Worm (Caenorhabditis elegans): ENCODE results near the gene srg-6.

DNA sequence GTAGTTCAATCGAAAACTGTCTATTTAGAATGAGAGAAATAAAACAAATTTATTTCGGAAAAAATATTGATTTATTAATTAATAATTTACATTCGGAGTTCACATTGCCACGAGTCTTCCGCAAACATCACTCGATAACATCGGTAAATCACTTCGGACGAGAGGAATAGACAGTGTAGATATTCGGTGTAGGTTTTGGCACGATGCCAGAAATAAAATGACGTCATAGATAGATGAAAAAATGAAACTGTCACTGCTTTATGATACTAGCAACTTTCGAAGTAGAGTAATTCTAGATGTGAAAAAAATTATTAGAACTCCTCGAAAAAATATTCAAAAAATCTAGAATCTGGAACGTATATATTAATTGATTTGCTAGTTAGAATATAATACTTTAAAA, 13.6 kb upstream of the srg-6 start:
- TF ChIP-seq dao-5 (tag; optimal IDR thresholded peaks at IDR 0.05) (no peak), him-1 (tag; optimal IDR thresholded peaks at IDR 0.05) (no peak), W03F9.2 (tag; optimal IDR thresholded peaks at IDR 0.05) (no peak)
